Worm (Caenorhabditis elegans): ENCODE measurements around the gene C36A4.4.
"Not testable (repeated sequence)": the region's sequence is repeated elsewhere in the genome, so short reads cannot be mapped to it uniquely, and the experiment has no call there.

Gene C36A4.4

ce11 chrIII:3862918-3863385 is 19.5 kb upstream of the C36A4.4 start, which contains the start of gene brc-1 (continued):
- TF ChIP-seq snpc-4 (tag; optimal IDR thresholded peaks at IDR 0.05) (peak; percentile 66), skn-1 (tag; optimal IDR thresholded peaks at IDR 0.05) (peak; percentile 94), sup-37 (GFP tag; optimal IDR thresholded peaks at IDR 0.05) (peak; percentile 54), fos-1 (tag; optimal IDR thresholded peaks at IDR 0.05) (peak; percentile 69), lin-13 (GFP tag; optimal IDR thresholded peaks at IDR 0.05) (peak; percentile 83), ztf-4 (tag; optimal IDR thresholded peaks at IDR 0.05) (peak; percentile 62), ama-1 (optimal IDR thresholded peaks at IDR 0.05) (peak; percentile 71), zag-1 (tag; optimal IDR thresholded peaks at IDR 0.05) (no peak), mef-2 (tag; optimal IDR thresholded peaks at IDR 0.05) (peak; percentile 50), nhr-20 (tag; optimal IDR thresholded peaks at IDR 0.05) (peak; percentile 87), ceh-90 (tag; optimal IDR thresholded peaks at IDR 0.05) (no peak), nhr-47 (tag; optimal IDR thresholded peaks at IDR 0.05) (peak; percentile 91), hpl-2 (GFP tag; optimal IDR thresholded peaks at IDR 0.05) (no peak), pqm-1 (tag; optimal IDR thresholded peaks at IDR 0.05) (no peak), unc-62 (GFP tag; optimal IDR thresholded peaks at IDR 0.05) (no peak), C16A3.4 (tag; optimal IDR thresholded peaks at IDR 0.05) (peak; percentile 85), swsn-7 (tag; optimal IDR thresholded peaks at IDR 0.05) (peak; percentile 82), alr-1 (tag; optimal IDR thresholded peaks at IDR 0.05; ENCODE audit: borderline replicate concordance) (no peak), lir-3 (tag; optimal IDR thresholded peaks at IDR 0.05; ENCODE audit: poor library complexity) (peak; percentile 78), nhr-19 (GFP tag; conservative IDR thresholded peaks at IDR 0.05) (peak; percentile 100), sox-4 (tag; optimal IDR thresholded peaks at IDR 0.05) (no peak), unc-98 (GFP tag; IDR thresholded peaks at IDR 0.05) (peak; percentile 57; the same call in 1 of the 2 replicates), aha-1 (tag; optimal IDR thresholded peaks at IDR 0.05) (no peak), egl-13 (tag; optimal IDR thresholded peaks at IDR 0.05) (peak; percentile 85), fkh-4 (tag; optimal IDR thresholded peaks at IDR 0.05; ENCODE audit: borderline replicate concordance) (peak; percentile 2), mdl-1 (tag; optimal IDR thresholded peaks at IDR 0.05) (peak in 1 of 2 experiments; percentile 60), mab-9 (GFP tag; IDR thresholded peaks at IDR 0.05) (peak; percentile 78), pag-3 (tag; optimal IDR thresholded peaks at IDR 0.05; ENCODE audit: borderline replicate concordance, insufficient read depth) (no peak), nhr-90 (tag; optimal IDR thresholded peaks at IDR 0.05; ENCODE audit: poor library complexity) (peak; percentile 70), xbp-1 (tag; optimal IDR thresholded peaks at IDR 0.05) (peak; percentile 81), lin-15B (tag; optimal IDR thresholded peaks at IDR 0.05) (peak; percentile 88), nhr-28 (tag; optimal IDR thresholded peaks at IDR 0.05) (no peak)

ce11 chrIII:3858003-3858402 is 14.6 kb upstream of the C36A4.4 start:
- TF ChIP-seq efl-1 (optimal IDR thresholded peaks at IDR 0.05), result not testable (repeated sequence)
- peak in 1 of 2 experiments; percentile 84 for TF ChIP-seq efl-1 (GFP tag; optimal IDR thresholded peaks at IDR 0.05 in 1 of 2)
- peak; percentile 6 for TF ChIP-seq nhr-71 (tag; optimal IDR thresholded peaks at IDR 0.05)
- peak; percentile 75 for TF ChIP-seq nhr-19 (GFP tag; conservative IDR thresholded peaks at IDR 0.05)
- TF ChIP-seq elt-2 (tag; optimal IDR thresholded peaks at IDR 0.05), result peak; percentile 61
- peak in 1 of 2 experiments; percentile 52 for TF ChIP-seq lin-35 (GFP tag; optimal IDR thresholded peaks at IDR 0.05)

- peak; percentile 79 to 93 for TF ChIP-seq lsy-2 (tag; optimal IDR thresholded peaks at IDR 0.05)
- peak; percentile 99 for TF ChIP-seq nhr-19 (GFP tag; conservative IDR thresholded peaks at IDR 0.05)
- TF ChIP-seq unc-98 (GFP tag; IDR thresholded peaks at IDR 0.05), result peak; percentile 78; the same call in 1 of the 2 replicates
- TF ChIP-seq efl-1 (optimal IDR thresholded peaks at IDR 0.05), result peak; percentile 2 to 58
- not testable (repeated sequence) for TF ChIP-seq efl-1 (GFP tag; optimal IDR thresholded peaks at IDR 0.05 in 1 of 2)
- peak; percentile 64 for TF ChIP-seq snu-23 (GFP tag; optimal IDR thresholded peaks at IDR 0.05)
- TF ChIP-seq mab-9 (GFP tag; IDR thresholded peaks at IDR 0.05), result peak; percentile 90
- peak; percentile 71 for TF ChIP-seq pax-3 (tag; optimal IDR thresholded peaks at IDR 0.05)
- peak; percentile 95 for TF ChIP-seq isw-1 (GFP tag; IDR thresholded peaks at IDR 0.05)
- peak; percentile 92 for TF ChIP-seq grh-1 (GFP tag; IDR thresholded peaks at IDR 0.05)
- peak in 2 of 3 experiments; percentile 28 to 45 for TF ChIP-seq dpl-1 (GFP tag; optimal IDR thresholded peaks at IDR 0.05)
- peak; percentile 56 for TF ChIP-seq F16B12.6 (tag; optimal IDR thresholded peaks at IDR 0.05)
- peak; percentile 10 for TF ChIP-seq egl-13 (tag; optimal IDR thresholded peaks at IDR 0.05)
- peak; percentile 58 for TF ChIP-seq lin-14 (GFP tag; optimal IDR thresholded peaks at IDR 0.05)
- TF ChIP-seq unc-86 (tag; optimal IDR thresholded peaks at IDR 0.05), result peak; percentile 26
- peak; percentile 74 for TF ChIP-seq nhr-47 (tag; optimal IDR thresholded peaks at IDR 0.05)
- peak; percentile 50 for TF ChIP-seq nhr-90 (tag; optimal IDR thresholded peaks at IDR 0.05; ENCODE audit: poor library complexity)
- TF ChIP-seq C04F5.9 (tag; optimal IDR thresholded peaks at IDR 0.05), result peak; percentile 43
- peak; percentile 40 for TF ChIP-seq fkh-8 (tag; optimal IDR thresholded peaks at IDR 0.05)
- peak; percentile 52 for TF ChIP-seq nhr-20 (tag; optimal IDR thresholded peaks at IDR 0.05)
- TF ChIP-seq ztf-11 (tag; optimal IDR thresholded peaks at IDR 0.05), result peak in 1 of 2 experiments; percentile 23
These were observed 13.6 kb upstream of the C36A4.4 start for ce11 chrIII:3857007-3857406.
